Worm (Caenorhabditis elegans) whole organism, L2 larva: Measurements from ENCODE around the gene C25G4.7.
A peak's percentile ranks its signal among the peaks of the same experiment; 100 is the strongest.

Experiments
- C34F6.9 ChIP-seq: fragments of 150-350 bp; optimal IDR thresholded peaks from 2 replicates; lab custom pipeline; 2014; ENCODE audit warnings: missing biosample characterization, missing genetic modification characterization
- F13H6.1 ChIP-seq: sonication (generic microtip); optimal IDR thresholded peaks from 2 replicates; lab custom pipeline; 2016; ENCODE audit warnings: missing genetic modification characterization, missing compliant biosample characterization
- ZK546.5 ChIP-seq: sonication (generic microtip); optimal IDR thresholded peaks from 2 replicates; lab custom pipeline; 2017; ENCODE audit warnings: missing biosample characterization, missing genetic modification characterization
- alr-1 ChIP-seq: fragments of 150-350 bp; optimal IDR thresholded peaks from 2 replicates; lab custom pipeline; 2014; ENCODE audit warnings: missing biosample characterization, missing genetic modification characterization
- aly-2 ChIP-seq: fragments of 150-350 bp; optimal IDR thresholded peaks from 2 replicates; lab custom pipeline; 2014; ENCODE audit warnings: missing biosample characterization, missing genetic modification characterization
- ama-1 ChIP-seq: fragments of 150-350 bp; optimal IDR thresholded peaks from 2 replicates; lab custom pipeline; 2018; ENCODE audit warnings: inconsistent platforms
- blmp-1 ChIP-seq: sonication (generic microtip); optimal IDR thresholded peaks from 2 replicates; lab custom pipeline; 2017; ENCODE audit warnings: missing genetic modification characterization, mild to moderate bottlenecking, missing compliant biosample characterization, antibody characterized with exemption, moderate library complexity; ENCODE audit not compliant: insufficient read depth
- dmd-4 ChIP-seq: sonication (generic microtip); optimal IDR thresholded peaks from 2 replicates; lab custom pipeline; 2017; ENCODE audit warnings: missing biosample characterization, missing genetic modification characterization
- egl-27 ChIP-seq: sonication (generic microtip); optimal IDR thresholded peaks from 3 replicates; lab custom pipeline; 2017; ENCODE audit warnings: missing biosample characterization, missing genetic modification reagents, missing genetic modification characterization
- elt-1 ChIP-seq: fragments of 150-350 bp; optimal IDR thresholded peaks from 2 replicates; lab custom pipeline; 2014; ENCODE audit warnings: missing biosample characterization, missing genetic modification characterization
- fos-1 ChIP-seq: fragments of 150-350 bp; optimal IDR thresholded peaks from 2 replicates; lab custom pipeline; 2014; ENCODE audit warnings: missing biosample characterization, missing genetic modification characterization
- lin-13 ChIP-seq: fragments of 150-350 bp; optimal IDR thresholded peaks from 2 replicates; lab custom pipeline; 2014; ENCODE audit warnings: missing biosample characterization, missing genetic modification reagents, missing genetic modification characterization
- lsy-2 ChIP-seq, 2 experiments: fragments of 150-350 bp in 1 of 2; sonication (generic microtip) in 1 of 2; optimal IDR thresholded peaks; 2 replicates each; lab custom pipeline; 2014 to 2017; ENCODE audit warnings: missing biosample characterization in 2 of 2, missing genetic modification characterization in 2 of 2
- mab-5 ChIP-seq: fragments of 150-350 bp; optimal IDR thresholded peaks from 2 replicates; lab custom pipeline; 2014; ENCODE audit warnings: missing biosample characterization, missing genetic modification characterization
- mbf-1 ChIP-seq: sonication (generic microtip); optimal IDR thresholded peaks from 2 replicates; lab custom pipeline; 2017; ENCODE audit warnings: missing biosample characterization, missing genetic modification characterization
- mdl-1 ChIP-seq, 2 experiments: fragments of 150-350 bp in 1 of 2; sonication (generic microtip) in 1 of 2; optimal IDR thresholded peaks; 2 replicates each; lab custom pipeline; 2017; ENCODE audit warnings: missing biosample characterization in 2 of 2, missing genetic modification characterization in 2 of 2
- nhr-10 ChIP-seq: sonication (generic microtip); optimal IDR thresholded peaks from 2 replicates; lab custom pipeline; 2017; ENCODE audit warnings: missing biosample characterization, missing genetic modification characterization
- nhr-129 ChIP-seq: fragments of 150-350 bp; optimal IDR thresholded peaks from 2 replicates; lab custom pipeline; 2014; ENCODE audit warnings: missing biosample characterization, missing genetic modification characterization
- nhr-21 ChIP-seq: fragments of 150-350 bp; optimal IDR thresholded peaks from 2 replicates; lab custom pipeline; 2014; ENCODE audit warnings: missing biosample characterization, missing genetic modification characterization
- nhr-23 ChIP-seq: fragments of 150-350 bp; optimal IDR thresholded peaks from 2 replicates; lab custom pipeline; 2014; ENCODE audit warnings: missing biosample characterization, missing genetic modification reagents, missing genetic modification characterization
- nhr-237 ChIP-seq: fragments of 150-350 bp; optimal IDR thresholded peaks from 2 replicates; lab custom pipeline; 2014; ENCODE audit warnings: missing biosample characterization, missing genetic modification characterization
- nhr-25 ChIP-seq: fragments of 150-350 bp; sonication (generic microtip); optimal IDR thresholded peaks from 3 replicates; lab custom pipeline; 2014; ENCODE audit warnings: missing biosample characterization, missing genetic modification characterization
- nhr-77 ChIP-seq: fragments of 150-350 bp; optimal IDR thresholded peaks from 2 replicates; lab custom pipeline; 2014; ENCODE audit warnings: missing biosample characterization, missing genetic modification characterization
- sem-4 ChIP-seq: fragments of 150-350 bp; optimal IDR thresholded peaks from 2 replicates; lab custom pipeline; 2014; ENCODE audit warnings: missing biosample characterization, missing genetic modification reagents, missing genetic modification characterization
- skn-1 ChIP-seq: sonication (generic microtip); optimal IDR thresholded peaks from 2 replicates; lab custom pipeline; 2017; ENCODE audit warnings: missing biosample characterization, missing genetic modification characterization
- sma-3 ChIP-seq: sonication (generic microtip); optimal IDR thresholded peaks from 2 replicates; lab custom pipeline; 2016; ENCODE audit warnings: missing genetic modification reagents, missing genetic modification characterization, missing compliant biosample characterization
- sma-9 ChIP-seq, 2 experiments: fragments of 150-350 bp in 1 of 2; sonication (generic microtip) in 1 of 2; optimal IDR thresholded peaks; 2 replicates each; lab custom pipeline; 2014 to 2016; ENCODE audit warnings: missing genetic modification characterization in 2 of 2, mild to moderate bottlenecking in 1 of 2, missing biosample characterization in 1 of 2, missing compliant biosample characterization in 1 of 2, missing genetic modification reagents in 1 of 2, moderate library complexity in 1 of 2
- snpc-4 ChIP-seq: fragments of 150-350 bp; optimal IDR thresholded peaks from 2 replicates; lab custom pipeline; 2014; ENCODE audit warnings: missing biosample characterization, missing genetic modification characterization
- unc-39 ChIP-seq: fragments of 150-350 bp; optimal IDR thresholded peaks from 2 replicates; lab custom pipeline; 2014; ENCODE audit warnings: missing biosample characterization, missing genetic modification characterization
- unc-55 ChIP-seq: fragments of 150-350 bp; sonication (generic microtip); optimal IDR thresholded peaks from 3 replicates; lab custom pipeline; 2014; ENCODE audit warnings: missing biosample characterization, missing genetic modification reagents, missing genetic modification characterization
- unc-62 ChIP-seq: fragments of 150-350 bp; optimal IDR thresholded peaks from 2 replicates; lab custom pipeline; 2014; ENCODE audit warnings: missing biosample characterization, missing genetic modification reagents, missing genetic modification characterization
- zag-1 ChIP-seq: fragments of 150-350 bp; optimal IDR thresholded peaks from 2 replicates; lab custom pipeline; 2014; ENCODE audit warnings: missing biosample characterization, missing genetic modification characterization

The C25G4.7 gene

ce11 chrIV:12425595-12425994 is 31.1 kb upstream of the C25G4.7 start:
- peak in 1 of 2 experiments; percentile 59 for TF ChIP-seq mdl-1 (tag; optimal IDR thresholded peaks at IDR 0.05; lab: Kevin White, UChicago)
- peak; percentile 44 for TF ChIP-seq unc-62 (GFP tag; lab: Kevin White, UChicago)
- no peak for TF ChIP-seq elt-1
- peak in 1 of 2 experiments; percentile 5 for TF ChIP-seq lsy-2 (tag; optimal IDR thresholded peaks at IDR 0.05; lab: Kevin White, UChicago)
- peak; percentile 9 for TF ChIP-seq C34F6.9 (tag; lab: Kevin White, UChicago)
- no peak for TF ChIP-seq egl-27 (tag; lab: Kevin White, UChicago)
- TF ChIP-seq mab-5 (tag; lab: Kevin White, UChicago) = peak; percentile 26

ce11 chrIV:12427687-12428284 is 28.9 kb upstream of the C25G4.7 start:
- TF ChIP-seq elt-1 = no peak
- TF ChIP-seq dmd-4 = no peak
- TF ChIP-seq snpc-4 (tag; lab: Kevin White, UChicago) = no peak
- TF ChIP-seq nhr-25 (tag; lab: Kevin White, UChicago) = no peak
- no peak for TF ChIP-seq sma-9 (GFP tag; optimal IDR thresholded peaks at IDR 0.05; lab: Kevin White, UChicago)
- TF ChIP-seq sma-9 (tag; optimal IDR thresholded peaks at IDR 0.05; lab: Kevin White, UChicago) = no peak
- TF ChIP-seq skn-1 (tag; lab: Kevin White, UChicago) = no peak
- no peak for TF ChIP-seq nhr-23 (tag; lab: Kevin White, UChicago)
- no peak for TF ChIP-seq sma-3 (GFP tag; lab: Kevin White, UChicago)
- TF ChIP-seq egl-27 (tag; lab: Kevin White, UChicago) = no peak

- no peak for TF ChIP-seq egl-27 (tag; lab: Kevin White, UChicago)
- TF ChIP-seq sma-3 (GFP tag; lab: Kevin White, UChicago) = no peak
- no peak for TF ChIP-seq aly-2 (tag; lab: Kevin White, UChicago)
- TF ChIP-seq unc-62 (GFP tag; lab: Kevin White, UChicago) = no peak
- TF ChIP-seq nhr-21 (tag; lab: Kevin White, UChicago) = no peak
- TF ChIP-seq zag-1 (tag; lab: Kevin White, UChicago) = no peak
- no peak for TF ChIP-seq mbf-1 (tag; lab: Kevin White, UChicago)
- no peak for TF ChIP-seq nhr-10 (tag; lab: Kevin White, UChicago)
- TF ChIP-seq ZK546.5 (tag; lab: Kevin White, UChicago) = no peak
- no peak for TF ChIP-seq lsy-2 (tag; optimal IDR thresholded peaks at IDR 0.05; lab: Kevin White, UChicago)
- no peak for TF ChIP-seq nhr-25 (tag; lab: Kevin White, UChicago)
- no peak for TF ChIP-seq unc-39 (tag; lab: Kevin White, UChicago)
- TF ChIP-seq nhr-237 = no peak
- no peak for TF ChIP-seq F13H6.1 (tag; lab: Kevin White, UChicago)
- no peak for TF ChIP-seq dmd-4
These were observed 28.2 kb upstream of the C25G4.7 start, which contains the start of gene col-130 for ce11 chrIV:12428467-12428866. Gene col-130, minus strand, starts transcription at chrIV:12428516.

- TF ChIP-seq skn-1 (tag; lab: Kevin White, UChicago) = no peak
- TF ChIP-seq nhr-25 (tag; lab: Kevin White, UChicago) = peak; percentile 66
- peak; percentile 81 for TF ChIP-seq blmp-1 (tag; lab: Kevin White, UChicago)
- TF ChIP-seq ama-1 (lab: Kevin White, UChicago) = no peak
These were observed 27.2 kb upstream of the C25G4.7 start for ce11 chrIV:12429504-12429903.

- TF ChIP-seq F13H6.1 (tag; lab: Kevin White, UChicago) (no peak), skn-1 (tag; lab: Kevin White, UChicago) (no peak), nhr-77 (tag; lab: Kevin White, UChicago) (no peak), unc-62 (GFP tag; lab: Kevin White, UChicago) (no peak), unc-39 (tag; lab: Kevin White, UChicago) (no peak)
These were observed 25.0 kb upstream of the C25G4.7 start for ce11 chrIV:12431755-12432154.

- TF ChIP-seq blmp-1 (tag; lab: Kevin White, UChicago) = no peak
- TF ChIP-seq fos-1 (tag; lab: Kevin White, UChicago) = no peak
- TF ChIP-seq lin-13 (GFP tag; lab: Kevin White, UChicago) = no peak
- TF ChIP-seq sem-4 (tag; lab: Kevin White, UChicago) = no peak
- no peak for TF ChIP-seq alr-1 (tag; lab: Kevin White, UChicago)
- no peak for TF ChIP-seq aly-2 (tag; lab: Kevin White, UChicago)
- no peak for TF ChIP-seq unc-55
- TF ChIP-seq nhr-129 = no peak
- no peak for TF ChIP-seq F13H6.1 (tag; lab: Kevin White, UChicago)
These were observed 24.4 kb upstream of the C25G4.7 start, which contains the start of gene clec-184 for ce11 chrIV:12432340-12432739. Gene clec-184, plus strand, starts transcription at chrIV:12432640.
